Worm (Caenorhabditis elegans) whole organism, L3 larva: ENCODE results near the gene M6.4.

Experiments
- R02D3.7 ChIP-seq: fragments of 150-350 bp; optimal IDR thresholded peaks from 2 replicates; lab custom pipeline; 2014; ENCODE audit warnings: missing biosample characterization, missing genetic modification characterization
- ZK546.5 ChIP-seq: sonication (generic microtip); optimal IDR thresholded peaks from 2 replicates; lab custom pipeline; 2017; ENCODE audit warnings: missing biosample characterization, missing genetic modification characterization
- aly-2 ChIP-seq: fragments of 150-350 bp; optimal IDR thresholded peaks from 2 replicates; lab custom pipeline; 2014; ENCODE audit warnings: missing biosample characterization, missing genetic modification characterization
- ama-1 ChIP-seq: fragments of 150-350 bp; optimal IDR thresholded peaks from 2 replicates; lab custom pipeline; 2018
- ceh-16 ChIP-seq: sonication (generic microtip); optimal IDR thresholded peaks from 2 replicates; lab custom pipeline; 2017; ENCODE audit warnings: missing biosample characterization, missing genetic modification characterization
- ceh-28 ChIP-seq: fragments of 150-350 bp; optimal IDR thresholded peaks from 2 replicates; lab custom pipeline; 2014; ENCODE audit warnings: missing biosample characterization, missing genetic modification reagents, missing genetic modification characterization
- ceh-82 ChIP-seq: fragments of 150-350 bp; optimal IDR thresholded peaks from 2 replicates; lab custom pipeline; 2014; ENCODE audit warnings: missing biosample characterization, missing genetic modification characterization
- ceh-9 ChIP-seq: sonication (generic microtip); optimal IDR thresholded peaks from 2 replicates; lab custom pipeline; 2018; ENCODE audit warnings: missing biosample characterization, missing genetic modification characterization
- daf-12 ChIP-seq: fragments of 150-350 bp; optimal IDR thresholded peaks from 2 replicates; lab custom pipeline; 2014; ENCODE audit warnings: missing biosample characterization, missing genetic modification reagents, missing genetic modification characterization
- egl-27 ChIP-seq: sonication (generic microtip); optimal IDR thresholded peaks from 4 replicates; lab custom pipeline; 2017; ENCODE audit warnings: missing biosample characterization, missing genetic modification reagents, missing genetic modification characterization
- egl-5 ChIP-seq: fragments of 150-350 bp; optimal IDR thresholded peaks from 2 replicates; lab custom pipeline; 2017; ENCODE audit warnings: missing biosample characterization, missing genetic modification reagents, missing genetic modification characterization, inconsistent platforms
- elt-1 ChIP-seq: fragments of 150-350 bp; optimal IDR thresholded peaks from 2 replicates; lab custom pipeline; 2014; ENCODE audit warnings: missing biosample characterization, missing genetic modification characterization
- elt-2 ChIP-seq: sonication (generic microtip); optimal IDR thresholded peaks from 2 replicates; lab custom pipeline; 2016; ENCODE audit warnings: missing genetic modification reagents, mild to moderate bottlenecking, missing genetic modification characterization, missing compliant biosample characterization
- elt-3 ChIP-seq, 3 experiments: fragments of 150-350 bp in 1 of 3; sonication (generic microtip) in 2 of 3; optimal IDR thresholded peaks; 2 replicates in 2 of 3; 4 replicates in 1 of 3; lab custom pipeline; 2014 to 2017; ENCODE audit warnings: missing biosample characterization in 3 of 3, missing genetic modification characterization in 3 of 3
- eor-1 ChIP-seq, 2 experiments: fragments of 150-350 bp; optimal IDR thresholded peaks; 2 replicates each; lab custom pipeline; 2014 to 2018; ENCODE audit warnings: missing biosample characterization in 2 of 2, missing genetic modification characterization in 2 of 2
- fkh-10 ChIP-seq: sonication (generic microtip); optimal IDR thresholded peaks from 2 replicates; lab custom pipeline; 2017; ENCODE audit warnings: missing biosample characterization, missing genetic modification reagents, missing genetic modification characterization
- fkh-2 ChIP-seq: fragments of 150-350 bp; optimal IDR thresholded peaks from 2 replicates; lab custom pipeline; 2014; ENCODE audit warnings: missing biosample characterization, missing genetic modification reagents, missing genetic modification characterization
- fos-1 ChIP-seq: fragments of 150-350 bp; optimal IDR thresholded peaks from 2 replicates; lab custom pipeline; 2014; ENCODE audit warnings: missing biosample characterization, missing genetic modification characterization
- hmg-11 ChIP-seq: sonication (generic microtip); optimal IDR thresholded peaks from 2 replicates; lab custom pipeline; 2016; ENCODE audit warnings: missing genetic modification characterization, missing compliant biosample characterization
- jun-1 ChIP-seq: fragments of 150-350 bp; optimal IDR thresholded peaks from 2 replicates; lab custom pipeline; 2014; ENCODE audit warnings: missing biosample characterization, missing genetic modification reagents, missing genetic modification characterization
- lin-15B ChIP-seq: fragments of 150-350 bp; optimal IDR thresholded peaks from 2 replicates; lab custom pipeline; 2014; ENCODE audit warnings: missing biosample characterization, missing genetic modification characterization
- lin-39 ChIP-seq: fragments of 150-350 bp; optimal IDR thresholded peaks from 2 replicates; lab custom pipeline; 2018; ENCODE audit warnings: missing biosample characterization, missing genetic modification reagents, missing genetic modification characterization
- lsy-12 ChIP-seq: sonication (generic microtip); optimal IDR thresholded peaks from 2 replicates; lab custom pipeline; 2016; ENCODE audit warnings: mild to moderate bottlenecking, missing genetic modification characterization, missing compliant biosample characterization
- mdl-1 ChIP-seq: fragments of 150-350 bp; optimal IDR thresholded peaks from 2 replicates; lab custom pipeline; 2014; ENCODE audit warnings: missing biosample characterization, missing genetic modification characterization
- mml-1 ChIP-seq: fragments of 150-350 bp; sonication (generic microtip); optimal IDR thresholded peaks from 3 replicates; lab custom pipeline; 2014; ENCODE audit warnings: missing biosample characterization, missing genetic modification characterization
- nfya-1 ChIP-seq: sonication (generic microtip); optimal IDR thresholded peaks from 2 replicates; lab custom pipeline; 2017; ENCODE audit warnings: missing genetic modification characterization, mild to moderate bottlenecking, missing compliant biosample characterization, antibody characterized with exemption, moderate library complexity; ENCODE audit not compliant: insufficient read depth
- nhr-11 ChIP-seq: fragments of 150-350 bp; optimal IDR thresholded peaks from 2 replicates; lab custom pipeline; 2014; ENCODE audit warnings: missing biosample characterization, missing genetic modification characterization
- nhr-12 ChIP-seq: fragments of 150-350 bp; optimal IDR thresholded peaks from 2 replicates; lab custom pipeline; 2014; ENCODE audit warnings: missing biosample characterization, missing genetic modification characterization
- nhr-23 ChIP-seq: fragments of 150-350 bp; optimal IDR thresholded peaks from 2 replicates; lab custom pipeline; 2014; ENCODE audit warnings: missing biosample characterization, missing genetic modification reagents, missing genetic modification characterization
- nhr-237 ChIP-seq: fragments of 150-350 bp; optimal IDR thresholded peaks from 2 replicates; lab custom pipeline; 2014; ENCODE audit warnings: missing biosample characterization, missing genetic modification characterization
- nhr-25 ChIP-seq: sonication (generic microtip); optimal IDR thresholded peaks from 2 replicates; lab custom pipeline; 2017; ENCODE audit warnings: missing biosample characterization, missing genetic modification characterization
- nhr-28 ChIP-seq: fragments of 150-350 bp; optimal IDR thresholded peaks from 2 replicates; lab custom pipeline; 2014; ENCODE audit warnings: missing biosample characterization, missing genetic modification characterization
- nhr-43 ChIP-seq: sonication (generic microtip); optimal IDR thresholded peaks from 2 replicates; lab custom pipeline; 2016; ENCODE audit warnings: mild to moderate bottlenecking, missing genetic modification characterization, missing compliant biosample characterization; ENCODE audit not compliant: poor library complexity, severe bottlenecking
- nhr-67 ChIP-seq: fragments of 150-350 bp; optimal IDR thresholded peaks from 2 replicates; lab custom pipeline; 2014; ENCODE audit warnings: missing biosample characterization, missing genetic modification characterization
- nhr-76 ChIP-seq: fragments of 150-350 bp; sonication (generic microtip); optimal IDR thresholded peaks from 5 replicates; lab custom pipeline; 2014; ENCODE audit warnings: missing biosample characterization, missing genetic modification characterization
- nhr-77 ChIP-seq: fragments of 150-350 bp; optimal IDR thresholded peaks from 2 replicates; lab custom pipeline; 2014; ENCODE audit warnings: missing biosample characterization, missing genetic modification characterization
- pha-4 ChIP-seq: fragments of 150-350 bp; optimal IDR thresholded peaks from 2 replicates; lab custom pipeline; 2014; ENCODE audit warnings: missing biosample characterization, missing genetic modification reagents, missing genetic modification characterization
- pqm-1 ChIP-seq: fragments of 150-350 bp; optimal IDR thresholded peaks from 2 replicates; lab custom pipeline; 2017; ENCODE audit warnings: missing biosample characterization, missing genetic modification characterization, inconsistent platforms
- sea-2 ChIP-seq: fragments of 150-350 bp; sonication (generic microtip); optimal IDR thresholded peaks from 4 replicates; lab custom pipeline; 2014; ENCODE audit warnings: missing biosample characterization, missing genetic modification reagents, missing genetic modification characterization
- skn-1 ChIP-seq: fragments of 150-350 bp; optimal IDR thresholded peaks from 2 replicates; lab custom pipeline; 2014; ENCODE audit warnings: missing biosample characterization, missing genetic modification characterization
- snpc-4 ChIP-seq: fragments of 150-350 bp; optimal IDR thresholded peaks from 2 replicates; lab custom pipeline; 2014; ENCODE audit warnings: missing biosample characterization, missing genetic modification characterization
- tbx-2 ChIP-seq: sonication (generic microtip); optimal IDR thresholded peaks from 2 replicates; lab custom pipeline; 2016; ENCODE audit warnings: mild to moderate bottlenecking, missing genetic modification characterization, missing compliant biosample characterization
- unc-39 ChIP-seq: sonication (generic microtip); optimal IDR thresholded peaks from 4 replicates; lab custom pipeline; 2017; ENCODE audit warnings: missing biosample characterization, missing genetic modification characterization
- unc-62 ChIP-seq: fragments of 150-350 bp; sonication (generic microtip); optimal IDR thresholded peaks from 4 replicates; lab custom pipeline; 2014; ENCODE audit warnings: missing biosample characterization, missing genetic modification reagents, missing genetic modification characterization
- zag-1 ChIP-seq: fragments of 150-350 bp; optimal IDR thresholded peaks from 2 replicates; lab custom pipeline; 2014; ENCODE audit warnings: missing biosample characterization, missing genetic modification characterization
- ztf-11 ChIP-seq: fragments of 150-350 bp; optimal IDR thresholded peaks from 2 replicates; lab custom pipeline; 2014; ENCODE audit warnings: missing biosample characterization, missing genetic modification characterization
- ztf-4 ChIP-seq: fragments of 150-350 bp; optimal IDR thresholded peaks from 2 replicates; lab custom pipeline; 2014; ENCODE audit warnings: missing biosample characterization, missing genetic modification characterization

The M6.4 gene

DNA sequence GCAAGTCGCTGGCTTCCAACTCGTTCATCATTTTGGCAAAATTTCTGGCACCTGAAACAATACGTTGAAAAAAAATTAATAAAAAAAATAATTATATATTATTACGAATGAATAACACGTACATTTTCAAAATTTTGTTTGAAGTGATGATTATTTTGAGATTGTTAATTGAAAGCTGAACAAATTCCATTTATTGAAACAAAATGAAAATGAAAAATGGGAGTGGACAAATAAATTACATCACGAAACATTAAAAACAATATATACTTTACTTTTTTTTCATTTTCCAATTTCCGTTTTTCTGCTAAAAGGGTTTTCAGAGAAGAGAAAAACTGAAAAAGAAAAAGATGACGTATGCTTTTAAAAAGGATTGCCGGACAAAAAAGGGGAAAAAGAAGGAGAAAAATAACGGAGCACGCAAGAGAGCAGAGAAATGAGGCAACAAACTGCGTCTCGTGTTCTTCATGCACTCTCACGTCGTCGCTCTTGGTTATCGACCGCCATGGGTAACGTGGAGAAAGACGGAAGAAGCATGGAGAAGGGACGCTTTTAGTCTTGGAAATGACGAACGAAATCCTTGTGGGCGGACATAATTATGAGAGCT, 32.8 kb downstream of the M6.4 start, which contains the start of gene rund-1:
rund-1 (minus strand) TSS at position 51 of the 604 bp plus-strand sequence.
- TF ChIP-seq eor-1 (tag; optimal IDR thresholded peaks at IDR 0.05; lab: Kevin White, UChicago) (no peak), unc-62 (no peak), hmg-11 (peak; percentile 50), nhr-77 (tag; lab: Kevin White, UChicago) (no peak), lsy-12 (no peak), aly-2 (tag; lab: Kevin White, UChicago) (no peak), R02D3.7 (tag; lab: Kevin White, UChicago) (no peak), ztf-11 (tag; lab: Kevin White, UChicago) (no peak), pha-4 (peak; percentile 13), ZK546.5 (tag; lab: Kevin White, UChicago) (no peak), snpc-4 (tag; lab: Kevin White, UChicago) (peak; percentile 65), nhr-11 (tag; lab: Kevin White, UChicago) (peak; percentile 41), nhr-237 (tag; lab: Kevin White, UChicago) (no peak), zag-1 (tag; lab: Kevin White, UChicago) (no peak), nhr-67 (tag; lab: Kevin White, UChicago) (no peak), nhr-43 (tag; lab: Kevin White, UChicago) (no peak), fkh-10 (GFP tag; lab: Kevin White, UChicago) (peak; percentile 90), ceh-16 (tag; lab: Kevin White, UChicago) (no peak), ztf-4 (tag; lab: Kevin White, UChicago) (no peak), fos-1 (tag; lab: Kevin White, UChicago) (no peak), elt-2 (tag; lab: Kevin White, UChicago) (peak; percentile 11), mdl-1 (tag; lab: Kevin White, UChicago) (no peak), ceh-28 (peak; percentile 27), egl-27 (tag; lab: Kevin White, UChicago) (no peak), tbx-2 (tag; lab: Kevin White, UChicago) (no peak), egl-5 (no peak), elt-3 (tag; optimal IDR thresholded peaks at IDR 0.05; lab: Kevin White, UChicago) (no peak), elt-1 (tag; lab: Kevin White, UChicago) (no peak), pqm-1 (no peak), ama-1 (no peak), nhr-28 (tag; lab: Kevin White, UChicago) (no peak), nhr-23 (tag; lab: Kevin White, UChicago) (no peak), sea-2 (no peak), ceh-9 (tag; lab: Kevin White, UChicago) (no peak), nfya-1 (peak; percentile 77), lin-15B (tag; lab: Kevin White, UChicago) (no peak), ceh-82 (no peak), lin-39 (tag; lab: Kevin White, UChicago) (peak; percentile 8), mml-1 (no peak), nhr-12 (tag; lab: Kevin White, UChicago) (no peak), fkh-2 (no peak), nhr-25 (no peak), unc-39 (tag; lab: Kevin White, UChicago) (no peak), daf-12 (tag; lab: Kevin White, UChicago) (no peak), jun-1 (tag; lab: Kevin White, UChicago) (no peak), skn-1 (no peak), nhr-76 (no peak)
- TF ChIP-seq, all 47 proteins: peak for 9
